Fruit fly (Drosophila melanogaster) whole organism, embryonic: ENCODE measurements around the gene CG4462.
A peak's percentile ranks its signal among the peaks of the same experiment; 100 is the strongest.

Experiments used
- Ada2b ChIP-seq: fragments of 200-800 bp; sonication (Bioruptor generic); IDR thresholded peaks from 2 replicates; pipeline ENCODE4 v1.3.6; 2022; ENCODE audit warnings: missing biosample characterization, missing genetic modification characterization
- Awh ChIP-seq: fragments of 200-800 bp; sonication (Bioruptor generic); IDR thresholded peaks from 2 replicates; pipeline ENCODE4, ENCODE4 v1.3.6; 2022; ENCODE audit warnings: missing biosample characterization, missing genetic modification characterization
- C15 ChIP-seq: fragments of 200-800 bp; sonication (Bioruptor generic); IDR thresholded peaks from 3 replicates; pipeline ENCODE4 v1.3.6; 2022; ENCODE audit warnings: missing biosample characterization, missing genetic modification characterization
- CG11093 ChIP-seq: fragments of 200-800 bp; sonication (Bioruptor generic); IDR thresholded peaks from 3 replicates; pipeline ENCODE4 v1.3.6; 2022; ENCODE audit warnings: missing biosample characterization, missing genetic modification characterization
- CG16815 ChIP-seq: fragments of 200-800 bp; sonication (Bioruptor generic); optimal IDR thresholded peaks from 3 replicates; lab custom pipeline; 2017; ENCODE audit warnings: missing biosample characterization, mild to moderate bottlenecking, missing genetic modification characterization
- CG16863 ChIP-seq: fragments of 200-800 bp; sonication (Bioruptor generic); optimal IDR thresholded peaks from 3 replicates; lab custom pipeline; 2016; ENCODE audit warnings: missing biosample characterization, missing genetic modification characterization
- CG2199 ChIP-seq: fragments of 200-800 bp; sonication (Bioruptor generic); IDR thresholded peaks from 3 replicates; pipeline ENCODE4 v1.3.6; 2022; ENCODE audit warnings: missing biosample characterization, missing genetic modification characterization
- CG30020 ChIP-seq: fragments of 200-800 bp; optimal IDR thresholded peaks from 2 replicates; lab custom pipeline; 2019; ENCODE audit warnings: missing biosample characterization, mild to moderate bottlenecking, missing genetic modification characterization, moderate library complexity
- CG32772 ChIP-seq: fragments of 200-800 bp; sonication (Bioruptor generic); IDR thresholded peaks from 2 replicates; pipeline ENCODE4 v1.3.6; 2022; ENCODE audit warnings: missing biosample characterization, missing genetic modification characterization
- CG42726 ChIP-seq: fragments of 200-800 bp; sonication (Bioruptor generic); IDR thresholded peaks from 2 replicates; pipeline ENCODE4 v1.3.6; 2022; ENCODE audit warnings: missing biosample characterization, missing genetic modification characterization; ENCODE audit not compliant: partially characterized antibody
- CG4328 ChIP-seq: fragments of 200-800 bp; sonication (Bioruptor generic); optimal IDR thresholded peaks from 3 replicates; lab custom pipeline; 2017; ENCODE audit warnings: missing biosample characterization, missing genetic modification reagents, missing genetic modification characterization
- CG4404 ChIP-seq: fragments of 200-800 bp; sonication (Bioruptor generic); IDR thresholded peaks from 2 replicates; pipeline ENCODE4 v1.3.6; 2022; ENCODE audit warnings: missing biosample characterization, missing genetic modification characterization
- CG5245 ChIP-seq: fragments of 200-800 bp; sonication (Bioruptor generic); optimal IDR thresholded peaks from 3 replicates; lab custom pipeline; 2016; ENCODE audit warnings: missing biosample characterization, missing genetic modification characterization
- CG7839 ChIP-seq: fragments of 200-800 bp; sonication (Bioruptor generic); optimal IDR thresholded peaks from 3 replicates; lab custom pipeline; 2018; ENCODE audit warnings: missing biosample characterization, mild to moderate bottlenecking, missing genetic modification characterization, moderate library complexity
- CG8290 ChIP-seq, 3 experiments: fragments of 200-800 bp; sonication (Bioruptor generic); optimal IDR thresholded peaks; 2 replicates each; lab custom pipeline; 2016 to 2019; ENCODE audit warnings: missing biosample characterization in 3 of 3, missing genetic modification characterization in 3 of 3, mild to moderate bottlenecking in 2 of 3, moderate library complexity in 1 of 3
- CG8924 ChIP-seq: fragments of 200-800 bp; optimal IDR thresholded peaks from 3 replicates; lab custom pipeline; 2019; ENCODE audit warnings: missing biosample characterization, mild to moderate bottlenecking, missing genetic modification characterization, moderate library complexity
- CrebB ChIP-seq: fragments of 200-800 bp; sonication (Bioruptor generic); optimal IDR thresholded peaks from 3 replicates; lab custom pipeline; 2018; ENCODE audit warnings: missing biosample characterization, mild to moderate bottlenecking, missing genetic modification characterization
- D ChIP-seq, 2 experiments: fragments of 200-800 bp in 1 of 2; fragments of >200 bp in 1 of 2; sonication (Bioruptor generic) in 1 of 2; optimal IDR thresholded peaks; 2 replicates in 1 of 2; 3 replicates in 1 of 2; lab custom pipeline; 2017; ENCODE audit warnings: mild to moderate bottlenecking in 1 of 2, missing biosample characterization in 1 of 2, missing genetic modification characterization in 1 of 2, missing genetic modification reagents in 1 of 2
- D19A ChIP-seq: fragments of 200-800 bp; optimal IDR thresholded peaks from 3 replicates; lab custom pipeline; 2019; ENCODE audit warnings: missing biosample characterization, mild to moderate bottlenecking, missing genetic modification characterization, moderate library complexity
- Dfd ChIP-seq, 2 experiments: fragments of >200 bp; optimal IDR thresholded peaks; 2 replicates each; lab custom pipeline; 2017; ENCODE audit warnings: missing biosample characterization in 2 of 2, missing genetic modification characterization in 2 of 2
- Drgx ChIP-seq: fragments of 200-800 bp; sonication (Bioruptor generic); IDR thresholded peaks from 2 replicates; pipeline ENCODE4 v1.3.6; 2022; ENCODE audit warnings: missing biosample characterization, missing genetic modification characterization
- Fer3 ChIP-seq: fragments of 200-800 bp; sonication (Bioruptor generic); optimal IDR thresholded peaks from 2 replicates; lab custom pipeline; 2018; ENCODE audit warnings: missing biosample characterization, mild to moderate bottlenecking, missing genetic modification characterization, moderate library complexity
- Gug ChIP-seq: fragments of 200-800 bp; sonication (Bioruptor generic); IDR thresholded peaks from 4 replicates; pipeline ENCODE4 v1.3.6; 2022; ENCODE audit warnings: missing biosample characterization, missing genetic modification characterization
- H15 ChIP-seq: fragments of 200-800 bp; sonication (Bioruptor generic); IDR thresholded peaks from 3 replicates; pipeline ENCODE4 v1.3.6; 2022; ENCODE audit warnings: missing biosample characterization, missing genetic modification characterization
- H2.0 ChIP-seq: fragments of 200-800 bp; sonication (Bioruptor generic); IDR thresholded peaks from 2 replicates; pipeline ENCODE4 v1.3.6; 2022; ENCODE audit warnings: missing biosample characterization, missing genetic modification characterization
- Hr3 ChIP-seq: fragments of 200-800 bp; sonication (Bioruptor generic); optimal IDR thresholded peaks from 3 replicates; lab custom pipeline; 2016; ENCODE audit warnings: missing biosample characterization, missing genetic modification characterization
- Kr ChIP-seq: fragments of 200-800 bp; sonication (Bioruptor generic); optimal IDR thresholded peaks from 2 replicates; lab custom pipeline; 2017; ENCODE audit warnings: missing biosample characterization, mild to moderate bottlenecking, missing genetic modification characterization
- Med ChIP-seq: fragments of 200-800 bp; sonication (Bioruptor generic); peaks from one replicate; lab custom pipeline; 2016; ENCODE audit warnings: missing biosample characterization, missing genetic modification characterization, mild to moderate bottlenecking, inconsistent platforms, moderate library complexity
- NFAT ChIP-seq: fragments of 200-800 bp; sonication (Bioruptor generic); IDR thresholded peaks from 2 replicates; pipeline ENCODE4 v1.3.6; 2022; ENCODE audit warnings: missing biosample characterization, missing genetic modification characterization
- Optix ChIP-seq: fragments of 200-800 bp; sonication (Bioruptor generic); IDR thresholded peaks from 3 replicates; pipeline ENCODE4 v1.3.6; 2022; ENCODE audit warnings: missing biosample characterization, missing genetic modification characterization
- Rfx ChIP-seq: fragments of 200-800 bp; sonication (Bioruptor generic); IDR thresholded peaks from 2 replicates; pipeline ENCODE4 v1.3.6; 2022; ENCODE audit warnings: missing biosample characterization, missing genetic modification characterization
- Rx ChIP-seq: fragments of 200-800 bp; sonication (Bioruptor generic); IDR thresholded peaks from 2 replicates; pipeline ENCODE4 v1.3.6; 2022; ENCODE audit warnings: missing biosample characterization, missing genetic modification characterization
- Sin3A ChIP-seq: fragments of >200 bp; optimal IDR thresholded peaks from 2 replicates; lab custom pipeline; 2018
- aop ChIP-seq: fragments of 200-800 bp; sonication (Bioruptor generic); IDR thresholded peaks from 2 replicates; pipeline ENCODE4 v1.3.6; 2022; ENCODE audit warnings: missing biosample characterization, missing genetic modification characterization
- chif ChIP-seq, 2 experiments: fragments of 200-800 bp; sonication (Bioruptor generic); optimal IDR thresholded peaks; 3 replicates each; lab custom pipeline; 2016; ENCODE audit warnings: missing biosample characterization in 2 of 2, missing genetic modification characterization in 2 of 2
- crol ChIP-seq: fragments of 200-800 bp; sonication (Bioruptor generic); IDR thresholded peaks from 2 replicates; pipeline ENCODE4 v1.3.6; 2022; ENCODE audit warnings: missing biosample characterization, missing genetic modification characterization
- danr ChIP-seq: fragments of 200-800 bp; sonication (Bioruptor generic); IDR thresholded peaks from 2 replicates; pipeline ENCODE4 v1.3.6; 2022; ENCODE audit warnings: missing biosample characterization, missing genetic modification characterization
- fru ChIP-seq: fragments of >200 bp; optimal IDR thresholded peaks from 2 replicates; lab custom pipeline; 2017
- ftz-f1 ChIP-seq: fragments of 200-800 bp; sonication (Bioruptor generic); optimal IDR thresholded peaks from 2 replicates; lab custom pipeline; 2016; ENCODE audit warnings: missing biosample characterization, missing genetic modification characterization
- gcm ChIP-seq: fragments of 200-800 bp; sonication (Bioruptor generic); optimal IDR thresholded peaks from 2 replicates; lab custom pipeline; 2019; ENCODE audit warnings: missing biosample characterization, mild to moderate bottlenecking, missing genetic modification characterization, moderate library complexity
- klu ChIP-seq: fragments of 200-800 bp; sonication (Bioruptor generic); IDR thresholded peaks from 2 replicates; pipeline ENCODE4 v1.3.6; 2022; ENCODE audit warnings: missing biosample characterization, missing genetic modification characterization
- kni ChIP-seq: fragments of 200-800 bp; sonication (Bioruptor generic); optimal IDR thresholded peaks from 3 replicates; lab custom pipeline; 2017; ENCODE audit warnings: mild to moderate bottlenecking, missing biosample characterization, missing genetic modification reagents, missing genetic modification characterization
- mirr ChIP-seq: fragments of 200-800 bp; sonication (Bioruptor generic); optimal IDR thresholded peaks from 3 replicates; lab custom pipeline; 2018; ENCODE audit warnings: missing biosample characterization, mild to moderate bottlenecking, missing genetic modification characterization
- nmo ChIP-seq: fragments of 200-800 bp; sonication (Bioruptor generic); optimal IDR thresholded peaks from 2 replicates; lab custom pipeline; 2018; ENCODE audit warnings: missing biosample characterization, mild to moderate bottlenecking, missing genetic modification characterization, moderate library complexity
- nom ChIP-seq: fragments of 200-800 bp; sonication (Bioruptor generic); optimal IDR thresholded peaks from 2 replicates; lab custom pipeline; 2017; ENCODE audit warnings: missing biosample characterization, missing genetic modification characterization, mild to moderate bottlenecking, moderate library complexity, missing genetic modification reagents
- pzg ChIP-seq: fragments of 200-800 bp; sonication (Bioruptor generic); optimal IDR thresholded peaks from 3 replicates; lab custom pipeline; 2018; ENCODE audit warnings: missing biosample characterization, mild to moderate bottlenecking, missing genetic modification characterization, moderate library complexity
- sim ChIP-seq: fragments of 200-800 bp; sonication (Bioruptor generic); IDR thresholded peaks from 2 replicates; pipeline ENCODE4 v1.3.6; 2022; ENCODE audit warnings: missing biosample characterization, missing genetic modification characterization
- sr ChIP-seq: fragments of 200-800 bp; sonication (Bioruptor generic); IDR thresholded peaks from 3 replicates; pipeline ENCODE4 v1.3.6; 2022; ENCODE audit warnings: missing biosample characterization, missing genetic modification characterization
- vfl ChIP-seq: fragments of 200-800 bp; sonication (Bioruptor generic); optimal IDR thresholded peaks from 2 replicates; lab custom pipeline; 2016; ENCODE audit warnings: missing biosample characterization, missing genetic modification characterization

Gene CG4462

DNA sequence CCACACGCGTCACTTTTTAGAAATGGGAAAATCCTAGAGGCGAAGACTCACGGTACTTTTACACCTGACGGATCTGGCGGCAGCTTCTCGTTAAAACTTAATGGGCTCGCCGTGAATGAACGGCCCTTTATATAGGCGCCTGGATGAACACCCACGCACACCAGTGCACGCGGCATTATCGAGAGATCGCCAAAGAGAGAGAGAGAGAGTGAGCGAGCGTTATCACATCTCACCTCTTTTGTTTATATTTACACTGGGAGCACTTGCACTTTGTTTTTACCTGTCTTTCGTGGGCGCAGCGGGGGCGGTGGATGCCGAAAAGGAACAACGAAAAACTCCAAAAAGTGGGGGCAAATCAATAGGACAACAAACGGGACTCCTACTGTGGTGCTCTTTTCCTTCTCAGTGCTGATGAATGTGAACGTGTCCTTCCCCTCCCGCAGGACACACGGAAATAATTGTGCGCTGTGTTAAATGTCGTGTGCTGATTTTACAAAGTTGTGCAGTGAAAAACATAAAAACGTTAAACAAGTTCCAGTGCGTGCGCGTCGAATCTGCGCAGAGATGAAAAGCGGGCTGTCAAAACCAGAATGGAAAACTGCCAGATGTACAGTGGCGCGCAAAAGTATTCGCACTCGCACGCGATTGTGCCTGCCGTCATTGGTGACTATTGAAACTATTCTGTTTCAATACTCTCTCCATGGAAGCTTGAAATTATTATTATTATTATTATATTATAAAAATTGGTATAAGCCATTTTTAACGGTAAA is 49.9 kb downstream of the CG4462 start, which contains the start of gene Mrp5 (continued):
- TF ChIP-seq nom (GFP tag; lab: Kevin White, UChicago) (peak; percentile 56), gcm (GFP tag; lab: Kevin White, UChicago) (no peak), vfl (GFP tag; lab: Kevin White, UChicago) (no peak), mirr (GFP tag; lab: Kevin White, UChicago) (peak; percentile 16), ftz-f1 (GFP tag; lab: Kevin White, UChicago) (no peak), Drgx (GFP tag; lab: Robert Waterston, UW) (peak; percentile 55), klu (GFP tag; lab: Robert Waterston, UW) (no peak), Rfx (GFP tag; lab: Robert Waterston, UW) (peak; percentile 77), CG11093 (GFP tag; lab: Robert Waterston, UW) (peak; percentile 54; the same call in 2 of the 3 replicates), Optix (GFP tag; lab: Robert Waterston, UW) (peak; percentile 61; the same call in 2 of the 3 replicates), CG30020 (no peak), crol (GFP tag; lab: Robert Waterston, UW) (peak; percentile 75), chif (GFP tag; optimal IDR thresholded peaks at IDR 0.05; lab: Kevin White, UChicago) (no peak), Sin3A (lab: Kevin White, UChicago) (no peak), CG5245 (GFP tag; lab: Kevin White, UChicago) (no peak), CG4404 (GFP tag; lab: Robert Waterston, UW) (no peak), Rx (GFP tag; lab: Robert Waterston, UW) (peak; percentile 53), nmo (GFP tag; lab: Kevin White, UChicago) (peak; percentile 41), Med (GFP tag; lab: Kevin White, UChicago) (peak; percentile 32), D19A (peak; percentile 33), H15 (GFP tag; lab: Robert Waterston, UW) (peak; percentile 51; the same call in 1 of the 3 replicates), CrebB (peak; percentile 21), CG32772 (no peak), CG4328 (GFP tag; lab: Kevin White, UChicago) (peak; percentile 12), sr (GFP tag; lab: Robert Waterston, UW) (peak; percentile 91), danr (GFP tag; lab: Robert Waterston, UW) (no peak), Fer3 (tag; lab: Kevin White, UChicago) (peak; percentile 15), kni (GFP tag; lab: Kevin White, UChicago) (peak; percentile 63), C15 (GFP tag; lab: Robert Waterston, UW) (0 out of 3 replicates have a peak, but pooled peaks have one; percentile 47), CG7839 (tag; lab: Kevin White, UChicago) (peak; percentile 53), pzg (GFP tag; lab: Kevin White, UChicago) (peak; percentile 8), CG8924 (tag; lab: Kevin White, UChicago) (peak; percentile 13), NFAT (GFP tag; lab: Robert Waterston, UW) (peak; percentile 51; the same call in 1 of the 2 replicates), aop (GFP tag; lab: Robert Waterston, UW) (peak; percentile 49; the same call in 1 of the 2 replicates), CG16815 (GFP tag; lab: Kevin White, UChicago) (no peak), Hr3 (GFP tag; lab: Kevin White, UChicago) (peak; percentile 17), Gug (GFP tag; lab: Robert Waterston, UW) (peak; percentile 75; the same call in 3 of the 4 replicates), Dfd (GFP tag; optimal IDR thresholded peaks at IDR 0.05; lab: Kevin White, UChicago) (no peak), CG8290 (GFP tag; optimal IDR thresholded peaks at IDR 0.05; lab: Kevin White, UChicago) (no peak), CG8290 (tag; optimal IDR thresholded peaks at IDR 0.05; lab: Kevin White, UChicago) (peak in 1 of 2 experiments; percentile 20), Ada2b (GFP tag; lab: Robert Waterston, UW) (peak; percentile 60), fru (no peak), CG42726 (GFP tag; lab: Robert Waterston, UW) (0 out of 2 replicates have a peak, but pooled peaks have one; percentile 7), Awh (GFP tag; lab: Robert Waterston, UW) (peak; percentile 61), CG2199 (no peak), D (optimal IDR thresholded peaks at IDR 0.05; lab: Kevin White, UChicago) (no peak), D (GFP tag; optimal IDR thresholded peaks at IDR 0.05; lab: Kevin White, UChicago) (peak; percentile 25), H2.0 (GFP tag; lab: Robert Waterston, UW) (peak; percentile 29; the same call in 1 of the 2 replicates), sim (GFP tag; lab: Robert Waterston, UW) (0 out of 2 replicates have a peak, but pooled peaks have one; percentile 49), CG16863 (GFP tag; lab: Kevin White, UChicago) (no peak), Kr (GFP tag; lab: Kevin White, UChicago) (peak; percentile 68)
